Worm (Caenorhabditis elegans): ENCODE measurements around the gene lron-13.

ce11 chrIII:13510753-13511152 lies 16.5 kb upstream of the lron-13 start:
- TF ChIP-seq dao-5 (tag; optimal IDR thresholded peaks at IDR 0.05) (no peak), W03F9.2 (tag; optimal IDR thresholded peaks at IDR 0.05) (no peak), him-1 (tag; optimal IDR thresholded peaks at IDR 0.05) (no peak)

Data from whole organism, L4/young adult.